Fruit fly (Drosophila melanogaster) whole organism, prepupa: ENCODE results near the gene alpha-Man-Ia.

Source experiments
- Blimp-1 ChIP-seq: fragments of 200-800 bp; sonication (Bioruptor generic); optimal IDR thresholded peaks from 3 replicates; lab custom pipeline; 2017; ENCODE audit warnings: missing biosample characterization, missing genetic modification characterization, mild to moderate bottlenecking, moderate library complexity, missing genetic modification reagents
- Smox ChIP-seq: fragments of 200-800 bp; sonication (Bioruptor generic); optimal IDR thresholded peaks from 3 replicates; lab custom pipeline; 2016; ENCODE audit warnings: missing biosample characterization, missing genetic modification characterization
- Sox15 ChIP-seq: fragments of 200-800 bp; sonication (Bioruptor generic); optimal IDR thresholded peaks from 3 replicates; lab custom pipeline; 2016; ENCODE audit warnings: missing biosample characterization, missing genetic modification characterization
- vri ChIP-seq: fragments of 200-800 bp; sonication (Bioruptor generic); optimal IDR thresholded peaks from 3 replicates; lab custom pipeline; 2016; ENCODE audit warnings: missing biosample characterization, mild to moderate bottlenecking, missing genetic modification characterization

- TF ChIP-seq Blimp-1 (GFP tag; lab: Kevin White, UChicago) (no peak), Smox (GFP tag; lab: Kevin White, UChicago) (no peak), vri (no peak), Sox15 (GFP tag; lab: Kevin White, UChicago) (no peak)
Observed at dm6 chrX:10320425-10320978, 5.3 kb downstream of the alpha-Man-Ia start.
